Worm (Caenorhabditis elegans): ENCODE measurements around the gene ZC204.12.

- TF ChIP-seq sptf-1 (tag; optimal IDR thresholded peaks at IDR 0.05) (no peak), ceh-39 (tag; optimal IDR thresholded peaks at IDR 0.05) (no peak), lin-13 (tag; optimal IDR thresholded peaks at IDR 0.05) (no peak), unc-62 (GFP tag; optimal IDR thresholded peaks at IDR 0.05) (no peak), nhr-12 (tag; optimal IDR thresholded peaks at IDR 0.05) (no peak), elt-3 (tag; optimal IDR thresholded peaks at IDR 0.05) (no peak), unc-39 (tag; optimal IDR thresholded peaks at IDR 0.05) (no peak)
Observed at ce11 chrII:1607575-1607974, 49.5 kb downstream of the ZC204.12 start.
